Worm (Caenorhabditis elegans) whole organism, L3 larva: ENCODE measurements around the gene rps-23.

Source experiments
- eor-1 ChIP-seq, 2 experiments: fragments of 150-350 bp; optimal IDR thresholded peaks; 2 replicates each; lab custom pipeline; 2014 to 2018; ENCODE audit warnings: missing biosample characterization in 2 of 2, missing genetic modification characterization in 2 of 2
- fkh-10 ChIP-seq: sonication (generic microtip); optimal IDR thresholded peaks from 2 replicates; lab custom pipeline; 2017; ENCODE audit warnings: missing biosample characterization, missing genetic modification reagents, missing genetic modification characterization
- lin-15B ChIP-seq: fragments of 150-350 bp; optimal IDR thresholded peaks from 2 replicates; lab custom pipeline; 2014; ENCODE audit warnings: missing biosample characterization, missing genetic modification characterization
- mdl-1 ChIP-seq: fragments of 150-350 bp; optimal IDR thresholded peaks from 2 replicates; lab custom pipeline; 2014; ENCODE audit warnings: missing biosample characterization, missing genetic modification characterization
- snpc-4 ChIP-seq: fragments of 150-350 bp; optimal IDR thresholded peaks from 2 replicates; lab custom pipeline; 2014; ENCODE audit warnings: missing biosample characterization, missing genetic modification characterization
- ztf-4 ChIP-seq: fragments of 150-350 bp; optimal IDR thresholded peaks from 2 replicates; lab custom pipeline; 2014; ENCODE audit warnings: missing biosample characterization, missing genetic modification characterization

DNA sequence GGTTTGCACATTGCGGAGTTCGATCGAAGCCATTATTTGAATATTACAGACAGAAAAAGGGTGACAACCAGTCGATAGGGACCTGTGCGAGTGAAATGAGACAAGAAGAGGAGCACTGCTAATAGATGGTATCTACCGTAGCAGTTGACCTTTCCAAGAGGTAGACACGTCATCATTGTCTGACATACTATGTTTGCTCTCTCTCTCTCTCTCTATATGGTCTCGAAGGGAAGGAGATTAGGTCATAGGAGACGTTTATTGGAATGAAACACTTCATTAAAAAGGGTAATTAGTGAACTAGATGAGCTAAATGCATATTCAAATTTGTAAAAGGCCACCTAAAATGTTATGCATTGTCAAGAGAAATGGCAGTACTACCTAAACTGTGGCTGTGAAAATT, 14.8 kb downstream of the rps-23 start, which contains the start of gene atz-1:
- TF ChIP-seq snpc-4 (tag; lab: Kevin White, UChicago) (no peak), ztf-4 (tag; lab: Kevin White, UChicago) (no peak), fkh-10 (no peak), eor-1 (tag; optimal IDR thresholded peaks at IDR 0.05; lab: Kevin White, UChicago) (no peak), mdl-1 (tag; lab: Kevin White, UChicago) (no peak), lin-15B (tag; lab: Kevin White, UChicago) (no peak)
